Fruit fly (Drosophila melanogaster): Measurements from ENCODE around the gene Tango5.

Gene Tango5

dm6 chrX:10766976-10767349 lies 2.8 kb upstream of the Tango5 start:
- no peak for TF ChIP-seq insv (optimal IDR thresholded peaks at IDR 0.05)
- TF ChIP-seq ttk (optimal IDR thresholded peaks at IDR 0.05): no peak
- no peak for TF ChIP-seq Myc (optimal IDR thresholded peaks at IDR 0.05)
- no peak for TF ChIP-seq Sin3A (optimal IDR thresholded peaks at IDR 0.05)
- no peak for TF ChIP-seq psq (optimal IDR thresholded peaks at IDR 0.05)
- TF ChIP-seq h (optimal IDR thresholded peaks at IDR 0.05): no peak

DNA sequence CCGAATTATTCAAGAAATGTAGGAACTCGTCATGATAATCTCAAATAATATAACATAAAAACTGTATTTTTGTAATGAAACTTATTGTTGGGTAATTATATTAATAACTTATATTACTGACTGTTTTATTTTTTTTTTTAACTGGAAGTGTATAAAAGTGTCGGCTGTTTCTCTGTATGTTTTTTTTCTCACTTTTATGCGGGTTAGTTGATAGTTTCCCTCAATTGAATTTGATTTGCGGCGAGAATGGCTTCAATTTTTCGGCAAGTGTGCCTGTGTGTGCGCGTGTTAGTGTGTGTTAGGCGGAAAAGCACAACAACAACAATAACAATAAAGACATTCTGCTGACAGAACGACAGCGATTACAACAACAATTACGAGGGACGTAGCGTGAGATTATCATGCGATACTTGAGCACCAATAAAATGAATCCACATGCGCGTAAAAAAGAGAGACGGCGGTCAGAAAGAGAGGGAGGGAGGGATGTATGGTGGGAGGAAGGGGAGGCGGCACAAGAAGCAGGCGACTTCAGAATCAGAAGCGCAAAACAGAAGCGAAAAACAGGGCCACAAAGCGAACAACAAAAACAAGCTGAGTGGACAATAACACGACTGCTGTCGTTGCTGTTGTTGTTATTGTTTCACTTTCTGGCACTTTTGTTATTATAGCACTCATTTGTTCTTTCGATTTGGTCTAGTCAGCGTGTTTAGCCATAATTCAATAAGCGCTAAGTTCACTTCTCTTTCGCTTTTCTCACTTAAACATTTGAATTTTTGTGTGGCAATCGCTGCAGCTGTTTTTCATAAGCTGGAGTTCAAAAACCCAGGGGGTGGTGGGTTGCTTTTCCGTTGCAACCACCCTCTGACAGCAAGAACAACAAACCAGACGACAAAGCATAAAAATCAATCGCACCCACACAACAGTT lies 992 bp downstream of the Tango5 start:
- TF ChIP-seq h (optimal IDR thresholded peaks at IDR 0.05) (no peak), Myc (optimal IDR thresholded peaks at IDR 0.05) (no peak), insv (optimal IDR thresholded peaks at IDR 0.05) (no peak), Sin3A (optimal IDR thresholded peaks at IDR 0.05) (no peak), psq (optimal IDR thresholded peaks at IDR 0.05) (no peak), ttk (optimal IDR thresholded peaks at IDR 0.05) (no peak)

DNA sequence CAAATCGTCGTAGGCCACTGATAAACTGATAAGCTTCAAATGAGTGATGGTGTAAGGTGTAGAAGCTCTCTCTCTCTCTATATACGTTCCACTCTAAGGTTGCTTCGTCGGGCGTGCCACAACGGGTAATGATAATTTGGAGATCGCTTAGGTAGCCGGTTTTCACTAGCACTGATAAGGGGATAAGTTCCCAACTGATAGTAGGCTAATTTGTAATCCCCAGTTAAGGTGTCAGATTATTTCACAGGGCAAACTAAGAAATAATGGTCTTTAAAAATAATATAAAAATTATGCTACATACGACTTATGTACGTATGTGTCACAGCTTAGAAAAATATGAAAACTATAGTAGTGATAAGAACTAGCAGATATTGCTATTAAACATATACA lies 1.6 kb downstream of the Tango5 start:
- no peak for TF ChIP-seq Myc (optimal IDR thresholded peaks at IDR 0.05)
- no peak for TF ChIP-seq h (optimal IDR thresholded peaks at IDR 0.05)
- no peak for TF ChIP-seq Sin3A (optimal IDR thresholded peaks at IDR 0.05)
- no peak for TF ChIP-seq insv (optimal IDR thresholded peaks at IDR 0.05)
- no peak for TF ChIP-seq ttk (optimal IDR thresholded peaks at IDR 0.05)
- no peak for TF ChIP-seq psq (optimal IDR thresholded peaks at IDR 0.05)

DNA sequence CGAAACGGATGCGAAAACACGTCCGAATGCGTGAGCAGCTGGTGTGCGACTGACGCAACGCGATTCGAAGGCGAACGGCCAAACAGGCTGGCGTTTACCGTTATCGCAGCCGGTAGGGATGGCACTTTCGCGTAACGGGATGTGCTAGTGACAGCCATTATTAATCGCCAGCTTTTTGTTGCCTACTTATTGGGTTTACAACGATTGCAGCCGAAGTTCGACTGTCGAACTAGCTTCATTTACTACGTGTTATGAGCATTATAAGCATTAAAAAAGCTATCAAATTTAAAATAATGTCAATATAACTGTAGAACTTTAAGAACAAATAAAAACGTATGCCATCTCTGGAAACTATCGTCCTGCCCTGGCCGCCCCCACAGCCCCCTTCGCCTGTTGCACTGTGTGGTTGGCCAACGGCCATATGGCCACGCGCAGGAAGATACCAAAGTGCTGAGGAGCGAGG lies 6.6 kb downstream of the Tango5 start, which contains the start of gene Rph:
Rph (minus strand) TSS at position 51 of the 463 bp plus-strand sequence.
- TF ChIP-seq insv (optimal IDR thresholded peaks at IDR 0.05) (no peak), Sin3A (optimal IDR thresholded peaks at IDR 0.05) (no peak), h (optimal IDR thresholded peaks at IDR 0.05) (no peak), ttk (optimal IDR thresholded peaks at IDR 0.05) (no peak), Myc (optimal IDR thresholded peaks at IDR 0.05) (no peak), psq (optimal IDR thresholded peaks at IDR 0.05) (no peak)

DNA sequence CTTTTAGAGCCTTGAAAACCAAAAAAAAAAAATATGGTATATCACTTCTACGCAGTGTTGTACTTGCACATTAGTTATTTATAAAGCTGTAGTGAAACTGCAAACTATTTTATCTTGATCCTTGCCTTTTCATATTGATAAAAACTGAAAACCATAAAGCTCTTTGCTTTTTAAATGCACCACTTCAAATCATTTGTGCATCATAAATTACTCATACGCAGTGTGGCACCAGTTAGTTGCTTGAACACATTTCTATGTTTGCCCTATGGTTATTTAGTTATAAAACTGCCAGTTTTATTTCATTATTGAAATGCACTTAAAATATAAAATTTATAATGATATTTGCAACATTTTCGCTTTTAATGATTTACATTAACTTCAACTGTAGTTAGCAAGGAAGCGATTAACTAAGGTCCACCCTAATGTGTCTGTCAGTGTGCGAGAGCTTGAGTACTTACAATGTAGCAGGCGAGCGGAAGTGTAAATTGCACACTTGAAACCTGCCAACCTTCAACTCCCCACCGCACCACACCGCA lies 8.1 kb downstream of the Tango5 start:
- TF ChIP-seq Sin3A (optimal IDR thresholded peaks at IDR 0.05) (no peak), psq (optimal IDR thresholded peaks at IDR 0.05) (no peak), Myc (optimal IDR thresholded peaks at IDR 0.05) (no peak), ttk (optimal IDR thresholded peaks at IDR 0.05) (no peak), h (optimal IDR thresholded peaks at IDR 0.05) (no peak), insv (optimal IDR thresholded peaks at IDR 0.05) (no peak)

DNA sequence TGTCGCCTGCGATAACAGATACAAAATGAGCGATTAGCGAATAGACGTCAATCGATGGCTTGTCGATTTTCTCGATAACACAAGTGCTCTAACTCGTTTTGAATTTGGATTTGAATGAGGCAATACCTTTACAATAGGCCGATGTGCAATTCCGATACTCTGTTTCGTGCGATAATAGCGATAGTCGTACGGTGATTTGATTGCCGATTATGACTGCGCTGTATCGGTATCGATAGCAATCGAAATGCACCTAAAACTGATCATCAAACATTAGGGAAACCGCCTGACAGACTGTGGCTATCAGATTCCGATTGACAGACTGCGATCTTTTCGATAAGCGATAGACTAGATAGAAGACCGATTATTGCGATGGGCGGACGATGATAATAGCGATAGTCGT lies 12.4 kb downstream of the Tango5 start:
- TF ChIP-seq ttk (optimal IDR thresholded peaks at IDR 0.05) (no peak), Myc (optimal IDR thresholded peaks at IDR 0.05) (no peak), Sin3A (optimal IDR thresholded peaks at IDR 0.05) (no peak), h (optimal IDR thresholded peaks at IDR 0.05) (no peak), insv (optimal IDR thresholded peaks at IDR 0.05) (no peak), psq (optimal IDR thresholded peaks at IDR 0.05) (no peak)

dm6 chrX:10750676-10751075 lies 13.5 kb downstream of the Tango5 start:
- TF ChIP-seq h (optimal IDR thresholded peaks at IDR 0.05) (no peak), Myc (optimal IDR thresholded peaks at IDR 0.05) (no peak), Sin3A (optimal IDR thresholded peaks at IDR 0.05) (no peak), insv (optimal IDR thresholded peaks at IDR 0.05) (no peak), psq (optimal IDR thresholded peaks at IDR 0.05) (no peak), ttk (optimal IDR thresholded peaks at IDR 0.05) (no peak)

DNA sequence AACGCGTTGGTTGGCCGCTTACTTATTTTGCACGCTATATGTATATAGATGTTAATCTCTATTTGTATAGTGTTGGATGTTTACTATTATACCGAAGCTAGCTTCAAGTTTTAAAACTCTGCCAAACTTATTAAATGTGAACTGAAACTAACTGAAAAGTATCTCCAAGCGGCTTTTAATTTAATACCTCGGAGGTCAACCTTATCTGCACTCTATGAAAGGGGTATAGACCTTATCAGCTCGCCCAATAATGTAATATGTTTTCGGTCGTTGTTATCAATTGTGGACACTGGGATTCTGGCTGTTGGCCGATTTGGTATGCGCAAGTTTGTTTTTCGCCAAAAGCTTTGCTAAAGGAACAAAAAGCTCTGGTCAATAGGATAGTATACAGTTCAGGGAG lies 15.6 kb downstream of the Tango5 start:
- TF ChIP-seq insv (optimal IDR thresholded peaks at IDR 0.05): no peak
- TF ChIP-seq Myc (optimal IDR thresholded peaks at IDR 0.05): no peak
- TF ChIP-seq psq (optimal IDR thresholded peaks at IDR 0.05): no peak
- TF ChIP-seq ttk (optimal IDR thresholded peaks at IDR 0.05): no peak
- TF ChIP-seq h (optimal IDR thresholded peaks at IDR 0.05): no peak
- TF ChIP-seq Sin3A (optimal IDR thresholded peaks at IDR 0.05): no peak

DNA sequence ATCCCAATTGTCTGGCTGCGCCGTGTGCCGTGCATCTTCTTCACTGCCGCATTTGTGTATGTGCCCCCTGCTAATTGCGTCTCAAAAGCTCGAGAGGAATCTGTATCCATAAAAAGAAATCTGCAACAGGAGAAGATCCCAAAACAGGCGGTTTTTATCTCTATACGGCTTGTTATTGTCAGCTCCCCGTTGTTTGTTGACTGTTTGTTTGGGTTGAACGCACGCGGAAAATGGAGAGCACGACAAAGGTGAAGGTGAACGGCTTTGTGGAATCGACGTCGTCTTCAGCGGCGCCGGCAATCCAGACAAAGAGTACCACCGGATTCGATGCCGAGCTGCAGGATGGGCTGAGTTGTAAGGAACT lies 18.6 kb downstream of the Tango5 start:
- TF ChIP-seq Sin3A (optimal IDR thresholded peaks at IDR 0.05) (no peak), psq (optimal IDR thresholded peaks at IDR 0.05) (no peak), ttk (optimal IDR thresholded peaks at IDR 0.05) (no peak), h (optimal IDR thresholded peaks at IDR 0.05) (no peak), insv (optimal IDR thresholded peaks at IDR 0.05) (no peak), Myc (optimal IDR thresholded peaks at IDR 0.05) (no peak)

dm6 chrX:10744773-10745589 lies 19.2 kb downstream of the Tango5 start, which contains the start of gene stx:
Gene stx (minus strand): TSS chrX:10744943.
- TF ChIP-seq psq (optimal IDR thresholded peaks at IDR 0.05) (no peak), h (optimal IDR thresholded peaks at IDR 0.05) (no peak), insv (optimal IDR thresholded peaks at IDR 0.05) (peak; percentile 3), ttk (optimal IDR thresholded peaks at IDR 0.05) (no peak), Myc (optimal IDR thresholded peaks at IDR 0.05) (no peak), Sin3A (optimal IDR thresholded peaks at IDR 0.05) (peak; percentile 100)

dm6 chrX:10744315-10744767 lies 19.9 kb downstream of the Tango5 start, which contains the start of gene ras:
Gene ras (plus strand): TSS chrX:10744502.
- no peak for TF ChIP-seq h (optimal IDR thresholded peaks at IDR 0.05)
- no peak for TF ChIP-seq ttk (optimal IDR thresholded peaks at IDR 0.05)
- no peak for TF ChIP-seq insv (optimal IDR thresholded peaks at IDR 0.05)
- TF ChIP-seq Sin3A (optimal IDR thresholded peaks at IDR 0.05): no peak
- no peak for TF ChIP-seq Myc (optimal IDR thresholded peaks at IDR 0.05)
- TF ChIP-seq psq (optimal IDR thresholded peaks at IDR 0.05): no peak
